Worm (Caenorhabditis elegans): ENCODE results near the gene T22D1.18.

DNA sequence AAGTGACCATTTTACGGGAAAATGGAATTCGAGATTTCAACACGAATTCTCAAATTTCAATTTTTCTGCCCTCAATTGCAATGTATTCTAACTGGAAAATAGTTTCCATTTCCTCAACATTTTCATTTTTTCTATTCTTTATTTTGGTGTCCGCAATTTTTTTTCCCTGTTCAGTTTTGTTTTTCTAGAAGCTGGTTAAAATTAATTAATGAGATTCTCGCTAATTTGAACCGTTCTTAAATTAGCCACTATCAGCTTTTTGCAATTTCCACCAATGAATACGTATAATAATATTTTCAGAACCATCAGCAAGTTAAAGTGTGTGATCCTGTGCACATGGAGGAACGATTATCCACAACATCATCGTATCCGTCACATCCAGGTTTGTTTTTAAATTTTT lies 37.4 kb upstream of the T22D1.18 start, which contains the start of gene jnk-1:
- TF ChIP-seq fkh-10 (GFP tag; optimal IDR thresholded peaks at IDR 0.05) (no peak), ceh-9 (tag; optimal IDR thresholded peaks at IDR 0.05) (no peak), ceh-82 (tag; optimal IDR thresholded peaks at IDR 0.05) (no peak), zag-1 (tag; optimal IDR thresholded peaks at IDR 0.05) (no peak), elt-3 (tag; optimal IDR thresholded peaks at IDR 0.05) (no peak)
